Fruit fly (Drosophila melanogaster): ENCODE data around the gene slp1.

DNA sequence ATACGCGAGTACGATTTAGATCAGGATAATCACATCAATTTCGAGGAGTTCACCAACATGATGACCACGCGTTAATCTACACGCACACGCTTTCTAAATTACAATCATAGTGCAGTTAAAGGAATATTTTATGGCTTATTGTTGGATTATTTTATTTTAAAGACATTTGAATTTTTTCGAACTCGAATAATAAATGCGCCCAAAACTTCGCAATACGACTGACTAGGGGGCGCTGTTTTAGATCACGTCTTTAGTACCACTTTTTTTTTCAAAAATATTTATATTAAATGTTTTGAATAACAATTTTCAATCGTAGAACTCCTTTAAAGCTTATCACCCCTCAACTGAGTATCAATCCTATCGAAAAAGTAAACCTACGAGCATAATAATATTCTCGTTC, 40.1 kb upstream of the slp1 start:
- TF ChIP-seq usp (GFP tag; optimal IDR thresholded peaks at IDR 0.05) = no peak
- no peak for TF ChIP-seq woc (GFP tag; optimal IDR thresholded peaks at IDR 0.05)
- TF ChIP-seq h (GFP tag; optimal IDR thresholded peaks at IDR 0.05) = no peak
- TF ChIP-seq brk (GFP tag; optimal IDR thresholded peaks at IDR 0.05) = no peak
- no peak for TF ChIP-seq psq (GFP tag; optimal IDR thresholded peaks at IDR 0.05)
- no peak for TF ChIP-seq CrebA (GFP tag; optimal IDR thresholded peaks at IDR 0.05; ENCODE audit: borderline replicate concordance)
- TF ChIP-seq Rel (GFP tag; optimal IDR thresholded peaks at IDR 0.05) = no peak
- TF ChIP-seq Rel (tag; optimal IDR thresholded peaks at IDR 0.05) = no peak
- no peak for TF ChIP-seq Hr78 (GFP tag; optimal IDR thresholded peaks at IDR 0.05)
- TF ChIP-seq Dfd (GFP tag; optimal IDR thresholded peaks at IDR 0.05) = no peak
- no peak for TF ChIP-seq ey (GFP tag; optimal IDR thresholded peaks at IDR 0.05)
- TF ChIP-seq foxo (GFP tag; optimal IDR thresholded peaks at IDR 0.05) = no peak

Data from whole organism, wandering third instar larva.